Worm (Caenorhabditis elegans): Measurements from ENCODE around the gene C50A2.3.

- TF ChIP-seq nhr-237 (tag; optimal IDR thresholded peaks at IDR 0.05) (no peak), ceh-43 (GFP tag; optimal IDR thresholded peaks at IDR 0.05) (no peak), mab-5 (tag; optimal IDR thresholded peaks at IDR 0.05) (no peak), lsy-2 (tag; optimal IDR thresholded peaks at IDR 0.05) (no peak)
These were observed 33.1 kb downstream of the C50A2.3 start, which contains the start of gene perm-4 for ce11 chrIV:1124741-1125140.
